Fruit fly (Drosophila melanogaster) whole organism, pupa: ENCODE results near the gene CG32855.
A peak's percentile ranks its signal among the peaks of the same experiment; 100 is the strongest.

Source experiments
- CG10348 ChIP-seq: fragments of 200-800 bp; sonication (Bioruptor generic); IDR thresholded peaks from 2 replicates; pipeline ENCODE4 v1.3.6; 2022; ENCODE audit warnings: missing biosample characterization, missing genetic modification characterization
- CG12605 ChIP-seq: fragments of 200-800 bp; sonication (Bioruptor generic); IDR thresholded peaks from 2 replicates; pipeline ENCODE4 v1.3.6; 2022; ENCODE audit warnings: missing biosample characterization, missing genetic modification characterization
- CG14655 ChIP-seq: fragments of 200-800 bp; sonication (Bioruptor generic); optimal IDR thresholded peaks from 3 replicates; lab custom pipeline; 2017; ENCODE audit warnings: mild to moderate bottlenecking, missing biosample characterization, missing genetic modification reagents, missing genetic modification characterization
- CG15710 ChIP-seq: fragments of 200-800 bp; sonication (Bioruptor generic); optimal IDR thresholded peaks from 2 replicates; lab custom pipeline; 2018; ENCODE audit warnings: missing biosample characterization, mild to moderate bottlenecking, missing genetic modification characterization, moderate library complexity
- CG17806 ChIP-seq: fragments of 200-800 bp; sonication (Bioruptor generic); optimal IDR thresholded peaks from 2 replicates; lab custom pipeline; 2018; ENCODE audit warnings: missing biosample characterization, mild to moderate bottlenecking, missing genetic modification characterization, moderate library complexity
- CG32121 ChIP-seq: fragments of 200-800 bp; sonication (Bioruptor generic); IDR thresholded peaks from 2 replicates; pipeline ENCODE4 v1.3.6; 2022; ENCODE audit warnings: missing biosample characterization, missing genetic modification characterization
- CG34367 ChIP-seq: fragments of 200-800 bp; sonication (Bioruptor generic); optimal IDR thresholded peaks from 2 replicates; lab custom pipeline; 2018; ENCODE audit warnings: missing biosample characterization, mild to moderate bottlenecking, missing genetic modification characterization
- CG4496 ChIP-seq: fragments of 200-800 bp; sonication (Bioruptor generic); IDR thresholded peaks from 3 replicates; pipeline ENCODE4 v1.3.6; 2022; ENCODE audit warnings: missing biosample characterization, missing genetic modification characterization
- CG8159 ChIP-seq: fragments of 200-800 bp; sonication (Bioruptor generic); optimal IDR thresholded peaks from 3 replicates; lab custom pipeline; 2018; ENCODE audit warnings: missing biosample characterization, mild to moderate bottlenecking, missing genetic modification characterization, moderate library complexity
- CG8301 ChIP-seq: fragments of 200-800 bp; sonication (Bioruptor generic); optimal IDR thresholded peaks from 2 replicates; lab custom pipeline; 2018; ENCODE audit warnings: missing biosample characterization, mild to moderate bottlenecking, missing genetic modification characterization
- D1 ChIP-seq: fragments of 200-800 bp; sonication (Bioruptor generic); optimal IDR thresholded peaks from 2 replicates; lab custom pipeline; 2018; ENCODE audit warnings: missing biosample characterization, mild to moderate bottlenecking, missing genetic modification characterization, moderate library complexity
- EcR ChIP-seq: fragments of 200-800 bp; sonication (Bioruptor generic); optimal IDR thresholded peaks from 3 replicates; lab custom pipeline; 2019; ENCODE audit warnings: missing biosample characterization, missing genetic modification characterization, mild to moderate bottlenecking, moderate library complexity, missing genetic modification reagents
- Pif1B ChIP-seq: fragments of 200-800 bp; sonication (Bioruptor generic); optimal IDR thresholded peaks from 3 replicates; lab custom pipeline; 2016; ENCODE audit warnings: missing biosample characterization, missing genetic modification characterization
- Snoo ChIP-seq: fragments of 200-800 bp; sonication (Bioruptor generic); optimal IDR thresholded peaks from 3 replicates; lab custom pipeline; 2017; ENCODE audit warnings: missing biosample characterization, mild to moderate bottlenecking, missing genetic modification characterization, inconsistent platforms

DNA sequence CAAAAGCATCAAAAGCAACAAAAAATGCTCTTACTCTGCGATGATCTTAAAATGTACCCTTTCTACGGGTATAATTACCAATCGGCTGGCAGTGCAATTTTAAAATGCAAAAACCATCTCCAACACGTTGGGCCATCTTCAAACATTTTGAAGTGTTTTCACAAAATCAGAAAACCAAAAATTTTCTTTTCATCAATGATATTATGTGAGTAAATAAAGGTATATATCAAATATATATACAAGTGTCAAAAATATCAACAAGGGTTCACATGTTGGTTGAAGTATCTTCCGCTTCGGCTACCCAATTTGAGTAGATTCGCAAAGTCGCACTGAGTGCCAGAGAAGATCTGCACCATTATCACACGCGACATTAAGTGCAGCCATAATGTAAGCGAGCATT, 36.6 kb upstream of the CG32855 start:
- no peak for TF ChIP-seq EcR (GFP tag; lab: Kevin White, UChicago)
- TF ChIP-seq Pif1B = peak; percentile 63
- peak; percentile 47 for TF ChIP-seq CG8159 (tag; lab: Kevin White, UChicago)
- TF ChIP-seq CG34367 (tag; lab: Kevin White, UChicago) = no peak
- no peak for TF ChIP-seq Snoo (tag; lab: Kevin White, UChicago)
- TF ChIP-seq CG15710 = no peak
- no peak for TF ChIP-seq CG12605 (GFP tag; lab: Robert Waterston, UW)
- TF ChIP-seq CG14655 (GFP tag; lab: Kevin White, UChicago) = peak; percentile 42
- no peak for TF ChIP-seq CG4496
- TF ChIP-seq CG8301 (tag; lab: Kevin White, UChicago) = peak; percentile 17
- TF ChIP-seq D1 = no peak
- TF ChIP-seq CG17806 (tag; lab: Kevin White, UChicago) = peak; percentile 15
- no peak for TF ChIP-seq CG10348
- TF ChIP-seq CG32121 = no peak
